Worm (Caenorhabditis elegans) whole organism, L1 larva: ENCODE results near the gene daf-18.

ENCODE experiments used
- ceh-90 ChIP-seq: sonication (generic microtip); optimal IDR thresholded peaks from 2 replicates; lab custom pipeline; 2016; ENCODE audit warnings: missing genetic modification characterization, missing compliant biosample characterization
- efl-1 ChIP-seq, 4 experiments: fragments of 150-350 bp; optimal IDR thresholded peaks in 3 of 4; peaks in 1 of 4; 1 replicate in 1 of 4; 2 replicates in 3 of 4; lab custom pipeline; 2014; ENCODE audit warnings: missing biosample characterization in 2 of 4, missing genetic modification characterization in 2 of 4, missing genetic modification reagents in 2 of 4
- grh-1 ChIP-seq: fragments of 200-800 bp; sonication (Bioruptor generic); IDR thresholded peaks from 2 replicates; pipeline ENCODE4 v1.3.6; 2022; ENCODE audit warnings: missing genetic modification reagents, missing genetic modification characterization, missing compliant biosample characterization
- isw-1 ChIP-seq: fragments of 200-800 bp; sonication (Bioruptor generic); IDR thresholded peaks from 2 replicates; pipeline ENCODE4 v1.3.6; 2022; ENCODE audit warnings: missing genetic modification characterization, missing compliant biosample characterization
- lin-39 ChIP-seq: fragments of 150-350 bp; optimal IDR thresholded peaks from 2 replicates; lab custom pipeline; 2014; ENCODE audit warnings: missing biosample characterization, missing genetic modification reagents, missing genetic modification characterization
- mdl-1 ChIP-seq, 2 experiments: fragments of 150-350 bp; optimal IDR thresholded peaks; 2 replicates each; lab custom pipeline; 2014 to 2017; ENCODE audit warnings: missing biosample characterization in 2 of 2, missing genetic modification characterization in 2 of 2, inconsistent platforms in 1 of 2
- nhr-11 ChIP-seq: fragments of 150-350 bp; optimal IDR thresholded peaks from 2 replicates; lab custom pipeline; 2014; ENCODE audit warnings: missing biosample characterization, missing genetic modification characterization
- ztf-11 ChIP-seq, 2 experiments: sonication (generic microtip); optimal IDR thresholded peaks; 2 replicates each; lab custom pipeline; 2016 to 2017; ENCODE audit warnings: missing genetic modification characterization in 2 of 2, missing biosample characterization in 1 of 2, missing compliant biosample characterization in 1 of 2

DNA sequence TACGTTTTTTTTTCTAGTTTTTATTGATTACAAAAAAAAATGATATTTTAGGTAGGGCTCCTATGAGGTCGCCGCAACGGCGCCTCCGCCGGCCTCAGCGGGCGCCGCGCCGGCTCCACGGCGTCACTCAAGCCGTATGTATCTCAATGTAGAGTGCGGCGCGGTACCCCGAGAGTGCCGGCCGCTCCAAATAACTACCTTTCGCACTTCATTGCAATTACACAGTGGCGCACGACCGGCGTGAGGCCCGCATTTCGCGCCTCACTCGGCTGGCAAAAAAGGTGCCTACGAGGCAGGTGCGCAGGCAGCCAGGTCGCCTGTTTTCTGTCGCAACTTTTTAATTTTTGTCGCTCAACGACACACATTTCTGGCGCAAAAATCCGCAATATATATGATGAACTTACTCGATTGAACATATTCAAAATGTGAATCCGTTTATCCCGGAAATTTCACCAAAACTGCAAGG is 35.7 kb upstream of the daf-18 start, which contains the start of gene M04G7.2:
- TF ChIP-seq isw-1 (GFP tag; lab: Robert Waterston, UW) (no peak), efl-1 (optimal IDR thresholded peaks at IDR 0.05; lab: Kevin White, UChicago) (no peak), efl-1 (GFP tag; optimal IDR thresholded peaks at IDR 0.05 in 1 of 2; lab: Kevin White, UChicago) (no peak), ceh-90 (tag; lab: Kevin White, UChicago) (no peak), lin-39 (no peak), ztf-11 (tag; optimal IDR thresholded peaks at IDR 0.05; lab: Kevin White, UChicago) (no peak), nhr-11 (tag; lab: Kevin White, UChicago) (no peak), grh-1 (no peak), mdl-1 (tag; optimal IDR thresholded peaks at IDR 0.05; lab: Kevin White, UChicago) (no peak)
